Fruit fly (Drosophila melanogaster) whole organism: ENCODE results near the gene TotX.

Experiments
- CG8478 ChIP-seq: fragments of >200 bp; optimal IDR thresholded peaks from 2 replicates; lab custom pipeline; 2018; ENCODE audit warnings: inconsistent platforms
- Dll ChIP-seq: fragments of >200 bp; optimal IDR thresholded peaks from 2 replicates; lab custom pipeline; 2017
- EcR ChIP-seq, 2 experiments: fragments of >200 bp; optimal IDR thresholded peaks; 2 replicates each; lab custom pipeline; 2017; ENCODE audit warnings: missing biosample characterization in 2 of 2, missing genetic modification characterization in 2 of 2, missing genetic modification reagents in 2 of 2
- pan ChIP-seq: fragments of >200 bp; optimal IDR thresholded peaks from 2 replicates; lab custom pipeline; 2017
- psq ChIP-seq: fragments of >200 bp; optimal IDR thresholded peaks from 2 replicates; lab custom pipeline; 2017
- usp ChIP-seq: fragments of >200 bp; optimal IDR thresholded peaks from 2 replicates; lab custom pipeline; 2017; ENCODE audit warnings: missing biosample characterization, missing genetic modification characterization, mixed read lengths

The TotX gene

DNA sequence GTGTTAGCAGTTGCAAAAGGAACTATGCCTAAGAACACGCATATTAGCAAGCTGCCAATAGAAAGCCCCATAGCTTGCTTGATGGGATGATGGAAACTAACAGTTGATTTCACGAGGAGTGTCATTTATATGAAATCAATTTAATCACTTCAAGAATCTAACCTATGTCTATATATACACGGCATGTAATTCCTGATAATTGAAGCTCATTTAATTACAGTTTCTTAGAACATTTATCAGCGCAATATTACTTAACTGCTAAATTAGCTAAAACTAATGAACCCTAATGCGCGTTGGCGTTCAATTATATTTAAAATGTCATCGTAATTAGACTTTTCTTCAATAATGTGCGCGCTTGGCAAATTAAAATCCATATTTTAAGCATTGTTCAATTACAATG is at the start of gene TotX:
TSS of gene TotX (minus strand) at position 101 of the 400 bp plus-strand sequence.
- TF ChIP-seq usp (GFP tag; lab: Kevin White, UChicago), result no peak
- no peak for TF ChIP-seq CG8478 (lab: Kevin White, UChicago)
- TF ChIP-seq Dll, result no peak
- no peak for TF ChIP-seq EcR (GFP tag; optimal IDR thresholded peaks at IDR 0.05; lab: Kevin White, UChicago)
- TF ChIP-seq psq (lab: Kevin White, UChicago), result no peak
- no peak for TF ChIP-seq pan (lab: Kevin White, UChicago)

DNA sequence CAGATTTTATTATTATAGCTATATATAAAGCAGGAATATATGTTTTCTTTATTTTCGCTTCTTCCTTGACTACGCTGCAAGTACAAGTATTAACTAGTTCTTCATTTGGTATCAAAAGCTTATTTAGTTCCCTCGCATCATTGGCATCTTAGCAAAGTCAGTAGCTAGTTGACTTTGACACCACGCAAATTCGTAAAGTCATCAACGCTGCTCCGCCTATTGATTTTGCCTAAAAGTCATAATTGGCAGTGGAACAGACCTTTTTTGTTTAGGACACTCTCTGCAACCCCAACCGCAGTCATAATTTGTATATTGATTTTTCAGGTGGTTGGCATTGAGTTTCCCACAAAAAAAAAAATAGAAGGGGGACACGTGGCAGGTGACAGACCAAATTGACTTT is 49.8 kb upstream of the TotX start:
- TF ChIP-seq pan (lab: Kevin White, UChicago) (no peak), psq (lab: Kevin White, UChicago) (no peak), EcR (GFP tag; optimal IDR thresholded peaks at IDR 0.05; lab: Kevin White, UChicago) (no peak), Dll (no peak), CG8478 (lab: Kevin White, UChicago) (no peak), usp (GFP tag; lab: Kevin White, UChicago) (no peak)

DNA sequence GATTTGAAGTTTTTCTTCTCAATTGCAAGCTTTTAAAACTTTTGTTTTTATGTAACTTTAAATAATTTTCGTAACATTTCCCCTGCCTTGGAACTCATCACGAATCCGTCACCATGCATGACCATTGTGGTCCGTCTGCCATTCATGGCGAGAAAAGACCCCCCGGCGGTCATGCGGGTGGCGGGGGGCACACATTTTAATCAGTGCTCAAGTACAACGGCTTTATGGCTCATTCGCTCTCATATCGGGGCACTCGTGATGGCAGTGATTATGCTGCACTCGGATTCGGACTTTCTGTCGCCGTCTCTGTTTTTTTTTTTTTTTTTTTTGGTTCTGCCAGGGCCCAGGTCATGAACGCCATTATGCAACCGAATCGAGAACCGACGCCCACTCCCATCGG is 49.2 kb upstream of the TotX start:
- TF ChIP-seq usp (GFP tag; lab: Kevin White, UChicago), result no peak
- no peak for TF ChIP-seq EcR (GFP tag; optimal IDR thresholded peaks at IDR 0.05; lab: Kevin White, UChicago)
- no peak for TF ChIP-seq psq (lab: Kevin White, UChicago)
- no peak for TF ChIP-seq Dll
- no peak for TF ChIP-seq CG8478 (lab: Kevin White, UChicago)
- TF ChIP-seq pan (lab: Kevin White, UChicago), result no peak

DNA sequence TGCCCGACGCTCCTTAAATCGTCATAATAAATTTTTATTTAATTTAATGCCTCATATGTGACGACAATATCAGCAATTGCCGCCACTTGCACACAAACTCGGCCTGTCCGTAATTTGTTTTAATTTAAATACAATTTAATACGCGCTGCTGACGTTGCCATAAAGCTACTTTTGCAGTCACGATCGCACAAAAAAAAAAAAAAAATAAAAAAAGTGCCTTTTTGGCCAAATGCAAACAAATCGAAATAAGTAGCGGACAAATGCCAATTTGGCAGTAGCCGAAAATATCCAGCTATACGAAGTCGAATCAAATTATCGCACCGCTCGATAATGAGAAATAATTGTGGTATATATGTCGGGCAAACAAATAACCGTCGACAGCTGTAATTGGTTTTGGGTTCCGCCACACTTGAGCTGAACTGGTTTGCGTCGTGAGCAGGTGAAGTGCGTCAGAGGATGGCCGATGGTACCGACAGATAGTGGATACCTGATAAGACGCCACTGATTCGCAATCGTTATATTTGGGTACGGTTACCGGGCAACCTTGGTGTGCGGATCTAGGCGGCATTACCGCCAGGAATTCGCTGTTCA is 47.2 kb upstream of the TotX start:
- TF ChIP-seq Dll (no peak), usp (GFP tag; lab: Kevin White, UChicago) (no peak), pan (lab: Kevin White, UChicago) (no peak), CG8478 (lab: Kevin White, UChicago) (no peak), EcR (GFP tag; optimal IDR thresholded peaks at IDR 0.05; lab: Kevin White, UChicago) (no peak), psq (lab: Kevin White, UChicago) (no peak)

DNA sequence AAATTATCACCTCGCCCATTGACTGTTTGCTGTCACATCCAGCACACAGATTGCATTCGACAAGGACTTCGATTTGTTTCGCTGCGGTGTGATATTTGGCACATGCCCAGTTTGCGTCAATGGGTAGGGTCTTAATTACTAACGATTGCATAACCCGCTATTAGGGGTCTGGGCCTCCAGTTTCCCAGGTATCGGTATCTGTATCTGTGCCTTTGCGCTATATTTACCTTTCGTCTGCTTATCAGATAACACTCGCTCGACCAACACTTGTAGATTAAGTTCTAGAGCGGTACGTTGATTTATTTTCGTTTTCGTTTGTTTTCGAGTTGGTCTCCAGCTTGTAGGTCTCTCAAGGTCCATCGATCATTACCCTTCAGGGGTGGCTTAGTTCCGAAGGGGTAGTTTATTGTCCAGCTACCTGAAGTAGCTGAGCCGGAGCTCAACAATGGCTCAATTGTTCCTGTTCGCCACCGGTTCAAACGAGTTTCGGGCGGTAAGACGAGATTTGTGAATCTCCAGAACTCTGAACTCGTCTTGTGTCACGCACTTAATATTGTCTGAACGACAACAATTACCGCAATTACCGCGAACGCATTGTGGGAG is 46.1 kb upstream of the TotX start:
- TF ChIP-seq psq (lab: Kevin White, UChicago) (no peak), usp (GFP tag; lab: Kevin White, UChicago) (no peak)

DNA sequence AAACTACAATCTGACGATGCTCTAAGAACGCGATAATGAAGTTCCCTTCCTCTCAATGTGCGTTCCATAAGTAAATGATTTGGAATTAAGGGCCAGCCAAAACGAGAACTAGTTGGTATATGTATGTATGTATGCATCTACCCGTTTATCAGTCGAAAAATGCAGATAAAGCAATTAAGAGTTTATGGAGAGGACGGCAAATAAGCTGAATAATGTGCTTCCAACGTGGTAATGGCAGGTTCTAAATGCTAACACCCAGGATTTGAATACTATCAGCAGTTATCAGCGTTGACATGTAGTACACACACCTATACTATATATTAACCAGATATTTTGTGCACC is 45.3 kb upstream of the TotX start:
- TF ChIP-seq EcR (GFP tag; optimal IDR thresholded peaks at IDR 0.05; lab: Kevin White, UChicago) (no peak), usp (GFP tag; lab: Kevin White, UChicago) (no peak), CG8478 (lab: Kevin White, UChicago) (no peak), pan (lab: Kevin White, UChicago) (no peak)

DNA sequence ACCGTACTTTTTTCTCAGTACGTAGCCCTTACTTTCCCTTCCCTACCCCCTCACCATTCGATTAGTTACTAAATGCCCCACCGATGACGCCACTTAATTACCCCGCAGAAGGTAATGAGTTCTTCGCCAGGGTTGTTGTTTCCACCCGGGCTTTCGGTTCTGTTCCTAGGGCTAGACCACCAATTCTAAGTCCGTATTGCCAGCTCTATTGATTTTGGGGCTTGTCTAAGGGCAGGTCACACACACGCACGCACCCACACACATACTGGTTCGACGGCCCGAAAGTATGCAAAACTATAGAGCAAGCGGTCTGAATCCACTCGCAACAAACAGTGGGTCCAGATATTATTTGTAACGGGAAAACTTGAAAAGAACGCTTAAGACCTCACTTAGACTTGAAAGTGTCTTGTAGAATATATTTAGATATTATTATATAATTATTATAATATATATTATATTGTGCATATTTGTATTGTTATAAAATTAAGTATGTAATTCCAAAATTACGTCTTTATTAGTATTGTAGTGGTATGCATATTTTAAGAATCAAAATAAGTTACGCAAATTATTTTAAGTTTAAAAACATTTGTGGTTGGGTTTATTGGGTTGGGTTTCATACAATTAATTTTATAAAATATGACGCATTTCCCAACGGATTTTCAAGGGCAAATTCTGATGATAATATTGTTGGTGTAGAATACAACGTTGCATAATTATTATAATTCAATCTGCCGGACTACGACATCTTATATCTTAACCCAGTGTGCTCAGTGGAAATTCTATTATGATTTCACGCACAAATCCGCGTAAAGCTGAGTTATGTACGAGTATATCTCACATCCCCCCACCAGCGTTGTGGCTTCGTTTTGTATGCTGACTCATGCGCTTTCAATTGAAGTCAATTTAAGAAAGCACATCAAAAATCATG is 44.7 kb upstream of the TotX start:
- TF ChIP-seq pan (lab: Kevin White, UChicago) (no peak), EcR (GFP tag; optimal IDR thresholded peaks at IDR 0.05; lab: Kevin White, UChicago) (no peak), psq (lab: Kevin White, UChicago) (no peak), Dll (no peak), CG8478 (lab: Kevin White, UChicago) (no peak), usp (GFP tag; lab: Kevin White, UChicago) (no peak)

DNA sequence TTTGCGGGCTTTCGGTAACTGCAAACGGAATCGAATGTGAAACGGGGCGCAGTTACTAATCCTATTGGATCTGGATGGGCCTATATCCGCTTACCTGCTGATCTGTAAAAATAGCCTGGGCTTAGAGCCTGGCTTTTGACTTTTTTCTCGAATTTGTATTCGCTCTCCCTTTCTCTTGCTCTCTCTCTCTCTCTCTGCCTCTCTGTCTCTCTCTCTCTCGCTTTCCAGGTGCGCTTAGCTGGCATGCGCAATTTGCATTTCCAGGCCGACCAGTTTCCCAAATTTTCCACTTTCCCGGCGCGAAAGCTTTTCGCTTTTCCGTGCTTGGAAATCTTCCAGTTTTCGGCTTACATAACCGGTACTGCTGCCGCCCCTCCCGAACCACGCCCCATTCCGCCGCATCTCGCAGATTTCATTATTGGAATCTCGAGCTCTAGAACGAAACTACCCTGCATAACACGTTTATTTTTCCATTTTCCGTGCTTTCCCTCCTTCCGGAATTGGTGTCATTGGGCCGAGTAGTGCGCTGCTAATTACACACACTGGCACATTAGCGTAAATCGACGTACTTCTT is 43.9 kb upstream of the TotX start:
- no peak for TF ChIP-seq Dll
- no peak for TF ChIP-seq psq (lab: Kevin White, UChicago)
- TF ChIP-seq EcR (GFP tag; optimal IDR thresholded peaks at IDR 0.05; lab: Kevin White, UChicago), result no peak
- no peak for TF ChIP-seq usp (GFP tag; lab: Kevin White, UChicago)
- no peak for TF ChIP-seq pan (lab: Kevin White, UChicago)
- TF ChIP-seq CG8478 (lab: Kevin White, UChicago), result no peak

DNA sequence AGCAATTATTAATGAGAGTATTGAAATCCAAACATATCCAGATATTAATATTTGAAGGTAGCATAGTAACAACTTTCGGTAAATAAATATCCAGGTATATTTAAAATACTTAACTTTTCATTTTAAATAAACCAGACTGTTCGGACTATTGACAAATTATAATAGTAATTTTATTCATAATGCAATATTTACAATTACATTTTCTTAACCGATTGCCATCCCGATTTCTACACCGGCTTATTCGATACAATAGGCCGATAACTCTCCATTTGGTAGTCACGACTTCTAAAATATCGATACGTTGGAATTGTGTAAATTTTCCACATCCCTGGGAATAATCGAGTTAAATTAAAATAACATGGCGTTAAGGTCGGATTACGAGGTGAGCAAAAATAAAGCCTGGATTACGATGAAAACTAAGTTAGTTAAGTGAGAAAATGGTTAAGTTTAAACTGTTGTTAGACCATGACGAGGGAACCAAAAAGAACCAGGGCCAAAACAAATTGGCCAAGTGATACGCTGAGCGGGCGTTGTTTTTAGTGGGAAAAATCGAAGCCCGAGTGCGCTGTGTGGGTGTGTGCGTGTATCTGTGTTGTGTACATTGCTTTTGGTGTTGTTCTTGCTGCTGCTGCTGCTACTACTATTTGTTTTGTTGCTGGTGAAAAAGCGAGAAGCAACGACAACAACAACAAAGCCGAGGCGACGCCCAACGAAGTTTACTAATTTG is 43.3 kb upstream of the TotX start, which contains the start of gene Atpalpha:
TSS of gene Atpalpha (plus strand) at position 267 of the 727 bp plus-strand sequence.
- TF ChIP-seq CG8478 (lab: Kevin White, UChicago) (no peak), psq (lab: Kevin White, UChicago) (no peak), usp (GFP tag; lab: Kevin White, UChicago) (no peak), EcR (GFP tag; optimal IDR thresholded peaks at IDR 0.05; lab: Kevin White, UChicago) (no peak), Dll (no peak), pan (lab: Kevin White, UChicago) (no peak)

DNA sequence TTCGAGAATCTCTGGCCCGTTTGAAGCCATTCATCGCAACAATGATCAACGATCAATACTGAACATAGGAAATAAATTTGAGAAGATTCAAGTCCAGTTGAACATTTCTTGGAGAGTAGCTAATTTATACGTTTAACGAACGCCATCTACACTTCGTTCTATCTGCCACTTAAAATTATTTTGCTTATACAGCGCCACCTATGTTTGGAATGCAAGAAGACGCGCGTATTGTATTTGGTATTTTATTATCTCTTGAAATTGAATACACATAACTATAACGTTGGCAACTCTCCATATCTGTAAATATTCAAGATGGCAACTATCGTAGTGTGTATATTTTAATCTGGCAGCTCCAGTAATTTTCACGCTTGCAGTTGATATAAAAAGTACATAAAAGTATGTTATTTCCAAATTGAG is 42.7 kb upstream of the TotX start:
- no peak for TF ChIP-seq usp (GFP tag; lab: Kevin White, UChicago)

DNA sequence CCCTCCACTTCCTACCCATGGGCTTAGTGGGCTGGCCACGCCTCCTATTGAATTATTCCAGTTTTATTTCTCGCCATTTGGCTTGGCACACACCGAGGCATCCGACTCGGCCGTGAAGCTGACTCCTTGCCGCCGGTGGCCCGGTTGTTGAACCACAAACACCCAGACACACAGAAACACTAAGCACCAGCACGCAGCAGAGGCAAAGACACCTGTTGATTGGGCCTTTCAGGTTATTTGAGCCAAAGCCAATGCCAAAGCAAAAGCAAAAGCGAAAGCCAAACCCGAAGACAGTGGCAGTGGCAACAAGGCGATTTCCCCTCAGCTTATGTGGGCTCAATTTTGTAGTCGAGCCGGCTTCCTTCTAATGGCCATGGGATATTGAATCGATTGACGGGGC is 41.5 kb upstream of the TotX start:
- no peak for TF ChIP-seq CG8478 (lab: Kevin White, UChicago)
- TF ChIP-seq Dll, result no peak
- TF ChIP-seq EcR (GFP tag; optimal IDR thresholded peaks at IDR 0.05; lab: Kevin White, UChicago), result no peak
- TF ChIP-seq pan (lab: Kevin White, UChicago), result no peak
- no peak for TF ChIP-seq usp (GFP tag; lab: Kevin White, UChicago)
- no peak for TF ChIP-seq psq (lab: Kevin White, UChicago)
